Fruit fly (Drosophila melanogaster) whole organism, prepupa: ENCODE measurements around the gene Top3beta.
A peak's percentile ranks its signal among the peaks of the same experiment; 100 is the strongest.

Experiments used
- CG6276 ChIP-seq: fragments of 200-800 bp; sonication (Bioruptor generic); optimal IDR thresholded peaks from 2 replicates; lab custom pipeline; 2017; ENCODE audit warnings: missing biosample characterization, mild to moderate bottlenecking, missing genetic modification characterization
- CG8119 ChIP-seq: fragments of 200-800 bp; sonication (Bioruptor generic); IDR thresholded peaks from 3 replicates; pipeline ENCODE4 v1.3.6; 2022; ENCODE audit warnings: missing biosample characterization, missing genetic modification characterization
- CG8319 ChIP-seq: fragments of 200-800 bp; sonication (Bioruptor generic); optimal IDR thresholded peaks from 3 replicates; lab custom pipeline; 2016; ENCODE audit warnings: missing biosample characterization, missing genetic modification characterization
- CG8632 ChIP-seq: fragments of 200-800 bp; sonication (Bioruptor generic); optimal IDR thresholded peaks from 3 replicates; lab custom pipeline; 2016; ENCODE audit warnings: missing biosample characterization, missing genetic modification characterization
- Gug ChIP-seq: fragments of 200-800 bp; sonication (Bioruptor generic); IDR thresholded peaks from 2 replicates; pipeline ENCODE4 v1.3.6; 2022; ENCODE audit warnings: missing biosample characterization, missing genetic modification characterization
- Hr39 ChIP-seq: fragments of 200-800 bp; sonication (Bioruptor generic); optimal IDR thresholded peaks from 2 replicates; lab custom pipeline; 2016; ENCODE audit warnings: missing biosample characterization, missing genetic modification characterization
- achi ChIP-seq: fragments of 200-800 bp; sonication (Bioruptor generic); optimal IDR thresholded peaks from 3 replicates; lab custom pipeline; 2016; ENCODE audit warnings: missing biosample characterization, missing genetic modification characterization
- eg ChIP-seq: fragments of 200-800 bp; sonication (Bioruptor generic); IDR thresholded peaks from 3 replicates; pipeline ENCODE4 v1.3.6; 2022; ENCODE audit warnings: missing biosample characterization, missing genetic modification characterization
- svp ChIP-seq: fragments of 200-800 bp; sonication (Bioruptor generic); peaks from one replicate; lab custom pipeline; 2016; ENCODE audit warnings: missing biosample characterization, missing genetic modification characterization
- topi ChIP-seq: fragments of 200-800 bp; sonication (Bioruptor generic); optimal IDR thresholded peaks from 3 replicates; lab custom pipeline; 2016; ENCODE audit warnings: missing biosample characterization, missing genetic modification characterization

DNA sequence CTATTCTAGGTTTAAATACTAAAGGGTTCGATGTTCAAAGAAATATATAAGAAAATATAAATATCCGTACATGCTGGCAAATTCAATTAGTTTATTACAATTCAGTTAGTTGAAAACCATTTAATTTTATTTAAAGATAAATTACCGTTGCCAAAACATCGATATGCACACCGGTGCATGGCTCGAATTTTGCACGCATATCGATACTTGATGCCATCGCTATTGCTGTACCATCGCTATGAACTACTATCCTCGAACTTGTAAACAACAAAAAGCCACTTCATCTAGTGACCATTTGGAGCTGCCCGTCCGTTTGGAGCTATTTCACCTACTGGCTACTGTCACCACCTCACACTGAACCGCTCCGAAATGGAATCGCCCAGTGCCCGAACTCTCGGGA lies 26.9 kb downstream of the Top3beta start, which contains the start of gene Josd:
- no peak for TF ChIP-seq CG6276
- TF ChIP-seq Hr39 (GFP tag; lab: Kevin White, UChicago): no peak
- no peak for TF ChIP-seq achi (GFP tag; lab: Kevin White, UChicago)
- TF ChIP-seq eg (GFP tag; lab: Robert Waterston, UW): 0 out of 3 replicates have a peak, but pooled peaks have one; percentile 18
- TF ChIP-seq CG8119: no peak
- TF ChIP-seq svp (GFP tag; lab: Kevin White, UChicago): no peak
- no peak for TF ChIP-seq Gug (GFP tag; lab: Robert Waterston, UW)
- no peak for TF ChIP-seq CG8632 (GFP tag; lab: Kevin White, UChicago)
- TF ChIP-seq CG8319 (GFP tag; lab: Kevin White, UChicago): no peak
- TF ChIP-seq topi (GFP tag; lab: Kevin White, UChicago): peak; percentile 17
